Worm (Caenorhabditis elegans) whole organism, L4 larva: Measurements from ENCODE around the gene mrps-26.

Experiments used
- D1046.2 ChIP-seq: fragments of 200-800 bp; sonication (Bioruptor generic); IDR thresholded peaks from 2 replicates; pipeline ENCODE4 v1.3.6; 2022; ENCODE audit warnings: missing genetic modification characterization, missing compliant biosample characterization
- F37D6.2 ChIP-seq: sonication (generic microtip); optimal IDR thresholded peaks from 2 replicates; lab custom pipeline; 2016; ENCODE audit warnings: mild to moderate bottlenecking, missing genetic modification characterization, missing compliant biosample characterization
- F49E8.2 ChIP-seq: sonication (generic microtip); optimal IDR thresholded peaks from 2 replicates; lab custom pipeline; 2016; ENCODE audit warnings: missing compliant biosample characterization, mild to moderate bottlenecking, missing genetic modification characterization, borderline replicate concordance
- R02D3.7 ChIP-seq: fragments of 150-350 bp; sonication (generic microtip); optimal IDR thresholded peaks from 3 replicates; lab custom pipeline; 2014; ENCODE audit warnings: missing biosample characterization, missing genetic modification characterization
- Y5F2A.4 ChIP-seq: fragments of 200-800 bp; sonication (Bioruptor generic); optimal IDR thresholded peaks from 2 replicates; lab custom pipeline; 2018; ENCODE audit warnings: mild to moderate bottlenecking, missing genetic modification characterization, missing compliant biosample characterization
- aha-1 ChIP-seq: fragments of 150-350 bp; peaks from one replicate; lab custom pipeline; 2014; ENCODE audit warnings: missing biosample characterization, missing genetic modification characterization
- aly-2 ChIP-seq: sonication (generic microtip); optimal IDR thresholded peaks from 2 replicates; lab custom pipeline; 2018; ENCODE audit warnings: missing biosample characterization, missing genetic modification characterization
- arid-1 ChIP-seq: fragments of 200-800 bp; sonication (Bioruptor generic); conservative IDR thresholded peaks from 2 replicates; pipeline ENCODE4 v1.3.6; 2022; ENCODE audit warnings: missing genetic modification reagents, missing genetic modification characterization, missing compliant biosample characterization
- attf-4 ChIP-seq: sonication (generic microtip); optimal IDR thresholded peaks from 3 replicates; lab custom pipeline; 2017; ENCODE audit warnings: missing biosample characterization, missing genetic modification characterization
- ceh-20 ChIP-seq: fragments of 200-800 bp; sonication (Bioruptor generic); IDR thresholded peaks from 2 replicates; pipeline ENCODE4 v1.3.6; 2022; ENCODE audit warnings: missing genetic modification reagents, missing genetic modification characterization, missing compliant biosample characterization
- ceh-28 ChIP-seq: fragments of 150-350 bp; optimal IDR thresholded peaks from 2 replicates; lab custom pipeline; 2014; ENCODE audit warnings: missing biosample characterization, missing genetic modification reagents, missing genetic modification characterization
- ceh-62 ChIP-seq: sonication (generic microtip); optimal IDR thresholded peaks from 2 replicates; lab custom pipeline; 2017; ENCODE audit warnings: missing biosample characterization, missing genetic modification characterization
- ceh-82 ChIP-seq: sonication (generic microtip); optimal IDR thresholded peaks from 2 replicates; lab custom pipeline; 2017; ENCODE audit warnings: missing biosample characterization, missing genetic modification characterization
- cey-2 ChIP-seq: sonication (generic microtip); optimal IDR thresholded peaks from 3 replicates; lab custom pipeline; 2017; ENCODE audit warnings: missing genetic modification characterization, mild to moderate bottlenecking, missing compliant biosample characterization, antibody characterized with exemption, borderline replicate concordance; ENCODE audit not compliant: insufficient read depth
- ctbp-1 ChIP-seq: fragments of 200-800 bp; sonication (Bioruptor generic); IDR thresholded peaks from 2 replicates; pipeline ENCODE4 v1.3.6; 2022; ENCODE audit warnings: missing genetic modification reagents, missing genetic modification characterization, missing compliant biosample characterization
- daf-16 ChIP-seq, 3 experiments: sonication (generic microtip); optimal IDR thresholded peaks; 2 replicates each; lab custom pipeline; 2016 to 2017; ENCODE audit warnings: missing genetic modification characterization in 3 of 3, missing genetic modification reagents in 3 of 3, mild to moderate bottlenecking in 2 of 3, missing compliant biosample characterization in 2 of 3, missing biosample characterization in 1 of 3, moderate library complexity in 1 of 3
- daf-8 ChIP-seq: fragments of 200-800 bp; sonication (Bioruptor generic); IDR thresholded peaks from 2 replicates; pipeline ENCODE4 v1.3.6; 2022; ENCODE audit warnings: missing genetic modification characterization, missing compliant biosample characterization
- dmd-6 ChIP-seq: fragments of 200-800 bp; sonication (Bioruptor generic); IDR thresholded peaks from 2 replicates; pipeline ENCODE4 v1.3.6; 2022; ENCODE audit warnings: missing genetic modification reagents, missing genetic modification characterization, missing compliant biosample characterization
- egl-27 ChIP-seq: sonication (generic microtip); optimal IDR thresholded peaks from 3 replicates; lab custom pipeline; 2017; ENCODE audit warnings: missing biosample characterization, missing genetic modification reagents, missing genetic modification characterization
- egl-43 ChIP-seq: fragments of 200-800 bp; sonication (Bioruptor generic); IDR thresholded peaks from 2 replicates; pipeline ENCODE4 v1.3.6; 2022; ENCODE audit warnings: missing genetic modification reagents, missing genetic modification characterization, missing compliant biosample characterization
- fos-1 ChIP-seq: fragments of 150-350 bp; optimal IDR thresholded peaks from 2 replicates; lab custom pipeline; 2014; ENCODE audit warnings: missing biosample characterization, missing genetic modification characterization
- gei-8 ChIP-seq: fragments of 200-800 bp; sonication (Bioruptor generic); optimal IDR thresholded peaks from 2 replicates; lab custom pipeline; 2018; ENCODE audit warnings: mild to moderate bottlenecking, missing genetic modification characterization, missing compliant biosample characterization
- hlh-11 ChIP-seq: fragments of 200-800 bp; sonication (Bioruptor generic); optimal IDR thresholded peaks from 2 replicates; lab custom pipeline; 2018; ENCODE audit warnings: mild to moderate bottlenecking, missing genetic modification characterization, missing compliant biosample characterization
- hmg-1.1 ChIP-seq: fragments of 200-800 bp; sonication (Bioruptor generic); IDR thresholded peaks from 2 replicates; pipeline ENCODE4 v1.3.6; 2022; ENCODE audit warnings: missing genetic modification reagents, missing genetic modification characterization, missing compliant biosample characterization
- jun-1 ChIP-seq: fragments of 150-350 bp; optimal IDR thresholded peaks from 2 replicates; lab custom pipeline; 2014; ENCODE audit warnings: missing biosample characterization, missing genetic modification reagents, missing genetic modification characterization
- lim-7 ChIP-seq: fragments of 200-800 bp; sonication (Bioruptor generic); IDR thresholded peaks from 2 replicates; pipeline ENCODE4 v1.3.6; 2022; ENCODE audit warnings: missing genetic modification characterization, missing compliant biosample characterization
- lin-1 ChIP-seq: fragments of 200-800 bp; sonication (Bioruptor generic); IDR thresholded peaks from 2 replicates; pipeline ENCODE4 v1.3.6; 2022; ENCODE audit warnings: missing genetic modification reagents, missing genetic modification characterization, missing compliant biosample characterization
- lin-29 ChIP-seq: fragments of 200-800 bp; sonication (Bioruptor generic); IDR thresholded peaks from 2 replicates; pipeline ENCODE4 v1.3.6; 2022; ENCODE audit warnings: missing genetic modification reagents, missing genetic modification characterization, missing compliant biosample characterization
- lir-3 ChIP-seq: sonication (generic microtip); optimal IDR thresholded peaks from 2 replicates; lab custom pipeline; 2016; ENCODE audit warnings: mild to moderate bottlenecking, missing genetic modification characterization, missing compliant biosample characterization
- lsy-2 ChIP-seq, 2 experiments: fragments of 150-350 bp in 1 of 2; sonication (generic microtip) in 1 of 2; optimal IDR thresholded peaks; 2 replicates each; lab custom pipeline; 2014 to 2017; ENCODE audit warnings: missing biosample characterization in 2 of 2, missing genetic modification characterization in 2 of 2
- madf-9 ChIP-seq: fragments of 200-800 bp; sonication (Bioruptor generic); conservative IDR thresholded peaks from 2 replicates; pipeline ENCODE4 v1.3.6; 2022; ENCODE audit warnings: missing genetic modification reagents, missing genetic modification characterization, missing compliant biosample characterization
- mdt-29 ChIP-seq: fragments of 200-800 bp; sonication (Bioruptor generic); IDR thresholded peaks from 2 replicates; pipeline ENCODE4 v1.3.6; 2022; ENCODE audit warnings: missing genetic modification reagents, missing genetic modification characterization, missing compliant biosample characterization
- mxl-3 ChIP-seq: fragments of 200-800 bp; sonication (Bioruptor generic); optimal IDR thresholded peaks from 2 replicates; lab custom pipeline; 2018; ENCODE audit warnings: mild to moderate bottlenecking, missing genetic modification characterization, missing compliant biosample characterization
- nhr-11 ChIP-seq: fragments of 150-350 bp; optimal IDR thresholded peaks from 2 replicates; lab custom pipeline; 2014; ENCODE audit warnings: missing biosample characterization, missing genetic modification characterization
- nhr-111 ChIP-seq: fragments of 200-800 bp; sonication (Bioruptor generic); optimal IDR thresholded peaks from 2 replicates; lab custom pipeline; 2018; ENCODE audit warnings: mild to moderate bottlenecking, missing genetic modification characterization, missing compliant biosample characterization
- nhr-25 ChIP-seq: sonication (generic microtip); optimal IDR thresholded peaks from 2 replicates; lab custom pipeline; 2017; ENCODE audit warnings: missing genetic modification characterization, mild to moderate bottlenecking, missing compliant biosample characterization, antibody characterized with exemption, moderate library complexity, borderline replicate concordance; ENCODE audit not compliant: insufficient read depth
- nhr-41 ChIP-seq: fragments of 200-800 bp; sonication (Bioruptor generic); IDR thresholded peaks from 2 replicates; pipeline ENCODE4 v1.3.6; 2022; ENCODE audit warnings: missing genetic modification reagents, missing genetic modification characterization, missing compliant biosample characterization
- nhr-6 ChIP-seq: fragments of 150-350 bp; optimal IDR thresholded peaks from 2 replicates; lab custom pipeline; 2014; ENCODE audit warnings: missing biosample characterization, missing genetic modification characterization
- nhr-76 ChIP-seq: fragments of 150-350 bp; optimal IDR thresholded peaks from 2 replicates; lab custom pipeline; 2014; ENCODE audit warnings: missing biosample characterization, missing genetic modification characterization
- nhr-77 ChIP-seq: fragments of 150-350 bp; optimal IDR thresholded peaks from 2 replicates; lab custom pipeline; 2014; ENCODE audit warnings: missing biosample characterization, missing genetic modification characterization
- pha-4 ChIP-seq, 2 experiments: fragments of 150-350 bp in 1 of 2; fragments of 200-800 bp in 1 of 2; sonication (Bioruptor generic) in 1 of 2; IDR thresholded peaks in 1 of 2; optimal IDR thresholded peaks in 1 of 2; 2 replicates each; pipeline versions ENCODE4 v1.3.6 to Lab custom; 2014 to 2022; ENCODE audit warnings: missing genetic modification characterization in 2 of 2, missing genetic modification reagents in 2 of 2, missing biosample characterization in 1 of 2, missing compliant biosample characterization in 1 of 2
- pqm-1 ChIP-seq: sonication (generic microtip); optimal IDR thresholded peaks from 2 replicates; lab custom pipeline; 2017; ENCODE audit warnings: missing biosample characterization, missing genetic modification characterization
- rbr-2 ChIP-seq: sonication (generic microtip); optimal IDR thresholded peaks from 2 replicates; lab custom pipeline; 2016; ENCODE audit warnings: missing genotype, missing genetic modification characterization, missing compliant biosample characterization
- saeg-2 ChIP-seq: fragments of 200-800 bp; sonication (Bioruptor generic); IDR thresholded peaks from 2 replicates; pipeline ENCODE4 v1.3.6; 2022; ENCODE audit warnings: missing genetic modification reagents, missing genetic modification characterization, missing compliant biosample characterization
- sdz-12 ChIP-seq: fragments of 200-800 bp; sonication (Bioruptor generic); optimal IDR thresholded peaks from 2 replicates; lab custom pipeline; 2018; ENCODE audit warnings: mild to moderate bottlenecking, missing genetic modification characterization, missing compliant biosample characterization
- skn-1 ChIP-seq: fragments of 150-350 bp; optimal IDR thresholded peaks from 2 replicates; lab custom pipeline; 2014; ENCODE audit warnings: missing biosample characterization, missing genetic modification characterization
- snpc-4 ChIP-seq: fragments of 150-350 bp; optimal IDR thresholded peaks from 2 replicates; lab custom pipeline; 2014; ENCODE audit warnings: missing biosample characterization, missing genetic modification characterization
- zag-1 ChIP-seq: fragments of 150-350 bp; optimal IDR thresholded peaks from 2 replicates; lab custom pipeline; 2014; ENCODE audit warnings: missing biosample characterization, missing genetic modification characterization
- zfp-2 ChIP-seq: sonication (generic microtip); optimal IDR thresholded peaks from 2 replicates; lab custom pipeline; 2016; ENCODE audit warnings: mild to moderate bottlenecking, missing genetic modification characterization, missing compliant biosample characterization
- zip-2 ChIP-seq: fragments of 150-350 bp; optimal IDR thresholded peaks from 2 replicates; lab custom pipeline; 2014; ENCODE audit warnings: missing biosample characterization, missing genetic modification characterization
- ztf-7 ChIP-seq: fragments of 150-350 bp; optimal IDR thresholded peaks from 2 replicates; lab custom pipeline; 2014; ENCODE audit warnings: missing biosample characterization, missing genetic modification characterization

Gene mrps-26

DNA sequence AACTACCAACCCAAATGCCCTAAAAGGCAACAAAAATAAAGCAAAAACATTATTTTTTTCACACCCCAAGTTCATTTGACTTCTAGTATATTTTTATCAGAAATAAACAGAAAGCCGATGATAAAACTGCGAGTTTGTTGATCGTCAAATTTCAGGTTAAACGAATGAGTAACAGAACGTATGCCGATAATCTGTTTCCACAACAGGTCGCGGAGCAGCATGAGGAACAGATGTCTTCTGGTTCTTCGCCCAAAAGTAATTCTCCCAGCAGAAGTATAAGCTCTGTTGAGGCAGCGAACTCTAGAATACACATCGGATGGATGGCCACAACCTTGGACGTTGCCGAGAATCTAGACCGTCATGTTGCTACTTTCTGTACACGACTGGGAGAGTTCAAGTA is 4.0 kb upstream of the mrps-26 start, which contains the start of gene prmt-5 (continued):
- peak; percentile 81; the same call in 1 of the 2 replicates for TF ChIP-seq pha-4 (GFP tag; IDR thresholded peaks at IDR 0.05; lab: Robert Waterston, UW)
- no peak for TF ChIP-seq pha-4 (tag; optimal IDR thresholded peaks at IDR 0.05; lab: Kevin White, UChicago)
- no peak for TF ChIP-seq saeg-2 (GFP tag; lab: Robert Waterston, UW)
- peak; percentile 79 for TF ChIP-seq gei-8 (GFP tag; lab: Kevin White, UChicago)
- no peak for TF ChIP-seq snpc-4 (tag; lab: Kevin White, UChicago)
- TF ChIP-seq ztf-7 (tag; lab: Kevin White, UChicago): no peak
- TF ChIP-seq nhr-77 (tag; lab: Kevin White, UChicago): peak; percentile 38
- TF ChIP-seq aly-2 (tag; lab: Kevin White, UChicago): no peak
- no peak for TF ChIP-seq daf-8 (GFP tag; lab: Robert Waterston, UW)
- TF ChIP-seq nhr-41 (GFP tag; lab: Robert Waterston, UW): no peak
- TF ChIP-seq R02D3.7 (tag; lab: Kevin White, UChicago): no peak
- no peak for TF ChIP-seq egl-27 (tag; lab: Kevin White, UChicago)
- peak in 1 of 2 experiments; percentile 54 for TF ChIP-seq lsy-2 (tag; optimal IDR thresholded peaks at IDR 0.05; lab: Kevin White, UChicago)
- TF ChIP-seq lir-3: no peak
- TF ChIP-seq egl-43 (GFP tag; lab: Robert Waterston, UW): peak; percentile 72; the same call in 1 of the 2 replicates
- TF ChIP-seq madf-9 (GFP tag; lab: Robert Waterston, UW): 0 out of 2 replicates have a peak, but pooled peaks have one; percentile 6
- TF ChIP-seq F49E8.2 (tag; lab: Kevin White, UChicago): peak; percentile 50
- no peak for TF ChIP-seq cey-2
- 0 out of 2 replicates have a peak, but pooled peaks have one; percentile 73 for TF ChIP-seq lin-1
- no peak for TF ChIP-seq skn-1 (tag; lab: Kevin White, UChicago)
- no peak for TF ChIP-seq zfp-2 (tag; lab: Kevin White, UChicago)
- TF ChIP-seq hlh-11 (tag; lab: Kevin White, UChicago): peak; percentile 51
- no peak for TF ChIP-seq mdt-29
- peak; percentile 50 for TF ChIP-seq aha-1 (tag; lab: Kevin White, UChicago)
- TF ChIP-seq daf-16 (GFP tag; optimal IDR thresholded peaks at IDR 0.05; lab: Kevin White, UChicago): peak; percentile 25 to 57
- TF ChIP-seq daf-16 (tag; optimal IDR thresholded peaks at IDR 0.05; lab: Kevin White, UChicago): peak; percentile 55
- TF ChIP-seq hmg-1.1: no peak
- TF ChIP-seq ceh-20 (GFP tag; lab: Robert Waterston, UW): 0 out of 2 replicates have a peak, but pooled peaks have one; percentile 8
- peak; percentile 60; the same call in 1 of the 2 replicates for TF ChIP-seq D1046.2
- TF ChIP-seq nhr-111 (GFP tag; lab: Kevin White, UChicago): peak; percentile 62
- TF ChIP-seq mxl-3 (GFP tag; lab: Kevin White, UChicago): no peak
- TF ChIP-seq nhr-6 (tag; lab: Kevin White, UChicago): no peak
- TF ChIP-seq ctbp-1 (GFP tag; lab: Robert Waterston, UW): peak; percentile 45; the same call in 1 of the 2 replicates
- no peak for TF ChIP-seq nhr-11 (tag; lab: Kevin White, UChicago)
- no peak for TF ChIP-seq F37D6.2
- TF ChIP-seq fos-1 (tag; lab: Kevin White, UChicago): no peak
- TF ChIP-seq lim-7: 0 out of 2 replicates have a peak, but pooled peaks have one; percentile 60
- TF ChIP-seq attf-4: no peak
- no peak for TF ChIP-seq nhr-25 (tag; lab: Kevin White, UChicago)
- no peak for TF ChIP-seq ceh-82
- no peak for TF ChIP-seq pqm-1 (tag; lab: Kevin White, UChicago)
- peak; percentile 85 for TF ChIP-seq arid-1
- no peak for TF ChIP-seq jun-1 (tag; lab: Kevin White, UChicago)
- no peak for TF ChIP-seq ceh-28 (tag; lab: Kevin White, UChicago)
- no peak for TF ChIP-seq zag-1
- peak; percentile 47 for TF ChIP-seq Y5F2A.4 (GFP tag; lab: Kevin White, UChicago)
- TF ChIP-seq dmd-6 (GFP tag; lab: Robert Waterston, UW): peak; percentile 29
- TF ChIP-seq sdz-12 (GFP tag; lab: Kevin White, UChicago): peak; percentile 48
- TF ChIP-seq zip-2 (tag; lab: Kevin White, UChicago): no peak
- no peak for TF ChIP-seq lin-29 (GFP tag; lab: Robert Waterston, UW)
- no peak for TF ChIP-seq nhr-76
- TF ChIP-seq rbr-2: peak; percentile 30
- TF ChIP-seq ceh-62 (tag; lab: Kevin White, UChicago): no peak
